Worm (Caenorhabditis elegans): ENCODE measurements around the gene srd-54.

- TF ChIP-seq rnt-1 (tag; optimal IDR thresholded peaks at IDR 0.05) (no peak), lin-13 (GFP tag; optimal IDR thresholded peaks at IDR 0.05) (no peak), elt-2 (tag; optimal IDR thresholded peaks at IDR 0.05) (no peak), nhr-90 (tag; optimal IDR thresholded peaks at IDR 0.05; ENCODE audit: poor library complexity) (no peak), Y116A8C.19 (tag; optimal IDR thresholded peaks at IDR 0.05; ENCODE audit: borderline replicate concordance) (no peak), fkh-10 (GFP tag; optimal IDR thresholded peaks at IDR 0.05) (no peak), elt-3 (tag; optimal IDR thresholded peaks at IDR 0.05) (no peak), zip-4 (GFP tag; optimal IDR thresholded peaks at IDR 0.05) (no peak), lsy-2 (tag; optimal IDR thresholded peaks at IDR 0.05) (no peak), ama-1 (optimal IDR thresholded peaks at IDR 0.05) (no peak), sox-4 (tag; optimal IDR thresholded peaks at IDR 0.05) (no peak), aly-2 (tag; optimal IDR thresholded peaks at IDR 0.05) (no peak), nhr-237 (tag; optimal IDR thresholded peaks at IDR 0.05) (no peak), irx-1 (tag; optimal IDR thresholded peaks at IDR 0.05) (no peak)
These were observed 26.3 kb downstream of the srd-54 start, which contains the start of gene D1022.5 for ce11 chrII:7458706-7459105.
